Fruit fly (Drosophila melanogaster) whole organism: Measurements from ENCODE around the gene Acat1.

ENCODE experiments used
- CG8478 ChIP-seq: fragments of >200 bp; optimal IDR thresholded peaks from 2 replicates; lab custom pipeline; 2018; ENCODE audit warnings: inconsistent platforms
- EcR ChIP-seq, 2 experiments: fragments of >200 bp; optimal IDR thresholded peaks; 2 replicates each; lab custom pipeline; 2017; ENCODE audit warnings: missing biosample characterization in 2 of 2, missing genetic modification characterization in 2 of 2, missing genetic modification reagents in 2 of 2
- psq ChIP-seq: fragments of >200 bp; optimal IDR thresholded peaks from 2 replicates; lab custom pipeline; 2017

- TF ChIP-seq CG8478 (lab: Kevin White, UChicago) = no peak
- no peak for TF ChIP-seq psq
- no peak for TF ChIP-seq EcR (GFP tag; optimal IDR thresholded peaks at IDR 0.05; lab: Kevin White, UChicago)
Measured at dm6 chrX:7893411-7894122, 5.0 kb upstream of the Acat1 start, which contains the start of the genes CG45089, ND-MNLL and p115.
